Worm (Caenorhabditis elegans) whole organism, L3 larva: ENCODE results near the gene xtr-1.

ENCODE experiments used
- ama-1 ChIP-seq: fragments of 150-350 bp; optimal IDR thresholded peaks from 2 replicates; lab custom pipeline; 2018
- fos-1 ChIP-seq: fragments of 150-350 bp; optimal IDR thresholded peaks from 2 replicates; lab custom pipeline; 2014; ENCODE audit warnings: missing biosample characterization, missing genetic modification characterization
- lin-39 ChIP-seq: fragments of 150-350 bp; optimal IDR thresholded peaks from 2 replicates; lab custom pipeline; 2018; ENCODE audit warnings: missing biosample characterization, missing genetic modification reagents, missing genetic modification characterization
- nhr-237 ChIP-seq: fragments of 150-350 bp; optimal IDR thresholded peaks from 2 replicates; lab custom pipeline; 2014; ENCODE audit warnings: missing biosample characterization, missing genetic modification characterization
- nhr-67 ChIP-seq: fragments of 150-350 bp; optimal IDR thresholded peaks from 2 replicates; lab custom pipeline; 2014; ENCODE audit warnings: missing biosample characterization, missing genetic modification characterization
- pqm-1 ChIP-seq: fragments of 150-350 bp; optimal IDR thresholded peaks from 2 replicates; lab custom pipeline; 2017; ENCODE audit warnings: missing biosample characterization, missing genetic modification characterization, inconsistent platforms
- unc-62 ChIP-seq: fragments of 150-350 bp; sonication (generic microtip); optimal IDR thresholded peaks from 4 replicates; lab custom pipeline; 2014; ENCODE audit warnings: missing biosample characterization, missing genetic modification reagents, missing genetic modification characterization
- ztf-11 ChIP-seq: fragments of 150-350 bp; optimal IDR thresholded peaks from 2 replicates; lab custom pipeline; 2014; ENCODE audit warnings: missing biosample characterization, missing genetic modification characterization

DNA sequence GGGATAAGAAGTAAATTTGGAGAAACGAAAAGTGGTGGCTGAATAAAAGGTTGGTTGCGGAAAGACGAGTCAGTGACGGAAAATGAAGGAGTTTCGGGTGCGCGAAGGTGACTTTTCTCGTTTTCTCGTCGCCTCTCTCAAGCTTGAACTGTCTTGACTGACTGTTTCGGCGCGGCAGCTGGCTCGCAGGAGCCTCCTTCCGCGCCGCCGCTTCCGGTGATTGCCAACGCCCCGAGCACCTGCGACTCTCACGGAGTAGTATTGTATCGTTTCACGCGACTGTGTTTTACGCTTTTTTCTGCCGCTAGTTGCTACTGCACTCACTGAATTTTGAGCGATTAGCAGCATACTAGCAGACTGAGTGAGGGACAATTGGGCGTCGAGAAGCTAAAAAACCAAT, 37.9 kb upstream of the xtr-1 start, which contains the start of gene C34E11.2:
- TF ChIP-seq unc-62 (no peak), fos-1 (tag; lab: Kevin White, UChicago) (no peak), ama-1 (lab: Kevin White, UChicago) (no peak), nhr-237 (tag; lab: Kevin White, UChicago) (no peak), lin-39 (tag; lab: Kevin White, UChicago) (no peak), ztf-11 (tag; lab: Kevin White, UChicago) (no peak), nhr-67 (tag; lab: Kevin White, UChicago) (no peak), pqm-1 (no peak)
